Worm (Caenorhabditis elegans) whole organism, late embryonic: ENCODE data around the gene M163.8.

Experiments used
- F13H6.1 ChIP-seq: sonication (generic microtip); optimal IDR thresholded peaks from 2 replicates; lab custom pipeline; 2016; ENCODE audit warnings: missing genetic modification characterization, missing compliant biosample characterization
- ahr-1 ChIP-seq: sonication (generic microtip); optimal IDR thresholded peaks from 2 replicates; lab custom pipeline; 2016; ENCODE audit warnings: missing genetic modification characterization, missing compliant biosample characterization
- ceh-14 ChIP-seq: sonication (generic microtip); optimal IDR thresholded peaks from 2 replicates; lab custom pipeline; 2016; ENCODE audit warnings: missing genotype, missing genetic modification characterization, missing compliant biosample characterization
- ceh-6 ChIP-seq: fragments of 200-800 bp; sonication (Bioruptor generic); optimal IDR thresholded peaks from 2 replicates; lab custom pipeline; 2018; ENCODE audit warnings: mild to moderate bottlenecking, missing genetic modification characterization, missing compliant biosample characterization
- pha-2 ChIP-seq: sonication (generic microtip); optimal IDR thresholded peaks from 2 replicates; lab custom pipeline; 2017; ENCODE audit warnings: mild to moderate bottlenecking, missing genetic modification characterization, missing compliant biosample characterization
- pha-4 ChIP-seq: fragments of 150-350 bp; optimal IDR thresholded peaks from 2 replicates; lab custom pipeline; 2018; ENCODE audit warnings: missing biosample characterization, missing genetic modification reagents, missing genetic modification characterization
- ref-2 ChIP-seq: sonication (generic microtip); optimal IDR thresholded peaks from 2 replicates; lab custom pipeline; 2016; ENCODE audit warnings: missing genetic modification characterization, missing compliant biosample characterization
- rnt-1 ChIP-seq: sonication (generic microtip); optimal IDR thresholded peaks from 2 replicates; lab custom pipeline; 2016; ENCODE audit warnings: missing genetic modification characterization, missing compliant biosample characterization
- zip-5 ChIP-seq: sonication (generic microtip); optimal IDR thresholded peaks from 2 replicates; lab custom pipeline; 2016; ENCODE audit warnings: missing genetic modification characterization, missing compliant biosample characterization

ce11 chrX:14442321-14442720 is 42.6 kb upstream of the M163.8 start, which contains the start of gene F23D12.3:
- TF ChIP-seq rnt-1, result no peak
- no peak for TF ChIP-seq ceh-14
- no peak for TF ChIP-seq F13H6.1 (tag; lab: Kevin White, UChicago)
- TF ChIP-seq zip-5 (tag; lab: Kevin White, UChicago), result no peak
- TF ChIP-seq ref-2 (tag; lab: Kevin White, UChicago), result no peak
- TF ChIP-seq pha-4 (tag; lab: Kevin White, UChicago), result no peak
- no peak for TF ChIP-seq ceh-6
- no peak for TF ChIP-seq ahr-1 (tag; lab: Kevin White, UChicago)
- no peak for TF ChIP-seq pha-2
